Worm (Caenorhabditis elegans) whole organism, young adult: ENCODE measurements around the gene D1025.10.
A peak's percentile ranks its signal among the peaks of the same experiment; 100 is the strongest.

Source experiments
- F49E8.2 ChIP-seq: sonication (generic microtip); optimal IDR thresholded peaks from 3 replicates; lab custom pipeline; 2017; ENCODE audit warnings: missing genetic modification characterization, mild to moderate bottlenecking, missing compliant biosample characterization, antibody characterized with exemption, moderate library complexity; ENCODE audit not compliant: insufficient read depth
- T07F8.4 ChIP-seq: sonication (generic microtip); optimal IDR thresholded peaks from 2 replicates; lab custom pipeline; 2016; ENCODE audit warnings: mild to moderate bottlenecking, missing genetic modification characterization, moderate library complexity, missing compliant biosample characterization
- Y95B8A.8 ChIP-seq: fragments of 200-800 bp; sonication (Bioruptor generic); IDR thresholded peaks from 2 replicates; pipeline ENCODE4 v1.3.6; 2022; ENCODE audit warnings: missing genetic modification reagents, missing genetic modification characterization, missing compliant biosample characterization
- cebp-1 ChIP-seq, 2 experiments: fragments of 200-800 bp in 1 of 2; sonication (Bioruptor generic) in 1 of 2; sonication (generic microtip) in 1 of 2; IDR thresholded peaks in 1 of 2; optimal IDR thresholded peaks in 1 of 2; 2 replicates each; pipeline versions ENCODE4 v1.3.6 to Lab custom; 2017 to 2022; ENCODE audit warnings: missing compliant biosample characterization in 2 of 2, missing genetic modification characterization in 2 of 2, mild to moderate bottlenecking in 1 of 2, missing genetic modification reagents in 1 of 2, moderate library complexity in 1 of 2
- fkh-3 ChIP-seq: sonication (generic microtip); optimal IDR thresholded peaks from 2 replicates; lab custom pipeline; 2016; ENCODE audit warnings: mild to moderate bottlenecking, missing genetic modification characterization, missing compliant biosample characterization
- nfya-1 ChIP-seq: sonication (generic microtip); optimal IDR thresholded peaks from 2 replicates; lab custom pipeline; 2017; ENCODE audit warnings: antibody characterized with exemption, missing compliant biosample characterization, missing genetic modification characterization, borderline replicate concordance; ENCODE audit not compliant: insufficient read depth
- pha-4 ChIP-seq: fragments of 150-350 bp; sonication (generic microtip); optimal IDR thresholded peaks from 2 replicates; lab custom pipeline; 2014; ENCODE audit warnings: missing biosample characterization, missing genetic modification reagents, missing genetic modification characterization
- snpc-4 ChIP-seq, 5 experiments: fragments of 150-350 bp in 1 of 5; sonication (generic microtip) in 4 of 5; optimal IDR thresholded peaks; 2 replicates each; lab custom pipeline; 2014 to 2018; ENCODE audit warnings: missing genetic modification characterization in 5 of 5, missing biosample characterization in 3 of 5, antibody characterized with exemption in 2 of 5, mild to moderate bottlenecking in 2 of 5, missing compliant biosample characterization in 2 of 5, missing genotype in 2 of 5, moderate library complexity in 2 of 5, missing genetic modification reagents in 1 of 5
- unc-130 ChIP-seq: sonication (generic microtip); optimal IDR thresholded peaks from 2 replicates; lab custom pipeline; 2016; ENCODE audit warnings: missing genetic modification reagents, missing genetic modification characterization, missing compliant biosample characterization
- unc-62 ChIP-seq: fragments of 150-350 bp; optimal IDR thresholded peaks from 2 replicates; lab custom pipeline; 2014; ENCODE audit warnings: missing biosample characterization, missing genetic modification reagents, missing genetic modification characterization

DNA sequence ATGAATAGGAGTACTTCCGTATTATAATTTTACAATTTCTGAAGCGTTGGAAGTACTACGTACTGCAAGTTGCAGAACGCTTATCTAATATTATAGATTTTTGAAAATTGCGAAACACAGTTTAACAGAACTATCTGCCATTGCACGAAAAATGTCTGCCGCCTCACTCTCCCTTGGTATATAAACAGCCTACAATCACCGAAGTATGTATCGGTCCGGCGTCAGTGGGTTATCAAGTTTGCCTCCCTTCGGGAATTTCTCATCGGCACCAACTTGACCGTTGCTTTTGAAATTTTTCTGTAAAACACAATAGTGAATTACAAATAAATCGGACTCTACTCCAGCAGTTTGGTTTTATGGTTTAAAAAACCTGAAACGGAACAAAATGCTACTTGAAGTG lies 39.3 kb upstream of the D1025.10 start:
- no peak for TF ChIP-seq fkh-3
- TF ChIP-seq pha-4 (tag; lab: Kevin White, UChicago), result no peak
- TF ChIP-seq nfya-1 (tag; lab: Kevin White, UChicago), result no peak
- TF ChIP-seq T07F8.4 (tag; lab: Kevin White, UChicago), result no peak
- TF ChIP-seq snpc-4 (GFP tag; optimal IDR thresholded peaks at IDR 0.05; lab: Kevin White, UChicago), result peak; percentile 56
- peak; percentile 90 to 98 (median 96) for TF ChIP-seq snpc-4 (tag; optimal IDR thresholded peaks at IDR 0.05; lab: Kevin White, UChicago)
- no peak for TF ChIP-seq F49E8.2 (tag; lab: Kevin White, UChicago)
- TF ChIP-seq Y95B8A.8, result no peak
- no peak for TF ChIP-seq unc-130
- TF ChIP-seq unc-62 (GFP tag; lab: Kevin White, UChicago), result no peak
- TF ChIP-seq cebp-1 (GFP tag; IDR thresholded peaks at IDR 0.05; lab: Robert Waterston, UW), result peak; percentile 71; the same call in 1 of the 2 replicates
- TF ChIP-seq cebp-1 (tag; optimal IDR thresholded peaks at IDR 0.05; lab: Kevin White, UChicago), result peak; percentile 83
